Worm (Caenorhabditis elegans): ENCODE measurements around the gene C33D9.13.

DNA sequence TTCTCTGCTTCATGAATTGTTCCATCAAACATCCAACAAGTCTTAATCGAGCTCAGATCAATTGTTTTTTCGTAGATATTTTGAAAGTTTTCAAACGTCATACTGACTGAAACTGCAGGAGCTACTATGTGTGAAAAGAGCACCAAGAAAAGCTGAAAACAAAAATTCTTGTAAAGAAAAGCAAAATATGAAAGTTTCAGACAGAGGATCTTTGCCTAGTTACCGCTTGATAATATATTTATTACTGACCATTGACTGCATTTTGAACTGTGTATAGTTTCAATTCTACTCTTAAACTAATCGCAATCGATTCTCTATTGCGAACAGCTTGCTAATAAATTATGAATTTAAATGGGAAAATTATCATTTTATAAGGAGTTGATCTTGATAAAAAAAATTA is 13.2 kb upstream of the C33D9.13 start, which contains the start of gene clec-182:
- TF ChIP-seq dao-5 (tag; optimal IDR thresholded peaks at IDR 0.05) (no peak), him-1 (tag; optimal IDR thresholded peaks at IDR 0.05) (no peak), W03F9.2 (tag; optimal IDR thresholded peaks at IDR 0.05) (no peak)
